Worm (Caenorhabditis elegans): ENCODE data around the gene str-103.

ce11 chrV:16141071-16141470, 22.6 kb upstream of the str-103 start, which contains the start of gene clc-32:
- TF ChIP-seq him-1 (tag; optimal IDR thresholded peaks at IDR 0.05) (no peak), dao-5 (tag; optimal IDR thresholded peaks at IDR 0.05) (no peak)

Data from whole organism, L4/young adult.